Worm (Caenorhabditis elegans): ENCODE data around the gene T04G9.7.

DNA sequence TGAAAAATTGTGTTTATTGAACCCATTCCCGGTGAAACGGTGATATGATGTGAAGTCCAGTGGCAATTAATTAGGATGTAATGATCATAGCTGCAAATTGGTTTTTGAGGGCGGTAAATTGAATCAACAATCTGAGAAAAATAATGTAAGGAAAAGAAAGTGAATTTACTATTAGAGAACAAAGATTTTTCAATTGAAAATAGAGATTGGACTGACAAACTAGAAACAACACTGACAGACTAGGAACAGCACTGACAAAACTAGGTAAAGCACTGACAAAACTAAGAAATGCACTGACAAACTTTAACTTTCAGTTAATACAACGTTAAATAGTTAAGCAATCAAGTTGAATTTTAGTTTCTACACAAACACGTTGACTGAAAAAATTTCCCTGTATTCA, 44.8 kb upstream of the T04G9.7 start, which contains the start of gene sli-1:
- no peak for TF ChIP-seq unc-130 (GFP tag; optimal IDR thresholded peaks at IDR 0.05)
- no peak for TF ChIP-seq ceh-58 (GFP tag; IDR thresholded peaks at IDR 0.05)
- no peak for TF ChIP-seq unc-62 (GFP tag; optimal IDR thresholded peaks at IDR 0.05)
- TF ChIP-seq mes-4 (tag; optimal IDR thresholded peaks at IDR 0.05), result no peak
- no peak for TF ChIP-seq mel-28 (tag; optimal IDR thresholded peaks at IDR 0.05; ENCODE audit: borderline replicate concordance)
- no peak for TF ChIP-seq rpc-1 (optimal IDR thresholded peaks at IDR 0.05)
- TF ChIP-seq rpc-1 (tag; optimal IDR thresholded peaks at IDR 0.05), result no peak
